Worm (Caenorhabditis elegans) whole organism, mixed stage, embryonic: Measurements from ENCODE around the gene cul-3.

ENCODE experiments used
- blmp-1 ChIP-seq: fragments of 150-350 bp; optimal IDR thresholded peaks from 2 replicates; lab custom pipeline; 2014; ENCODE audit warnings: missing biosample characterization, missing genetic modification characterization
- ces-1 ChIP-seq: fragments of 150-350 bp; optimal IDR thresholded peaks from 2 replicates; lab custom pipeline; 2014; ENCODE audit warnings: missing biosample characterization, missing genetic modification reagents, missing genetic modification characterization
- elt-1 ChIP-seq: sonication (generic microtip); optimal IDR thresholded peaks from 2 replicates; lab custom pipeline; 2017; ENCODE audit warnings: missing genetic modification characterization, mild to moderate bottlenecking, missing compliant biosample characterization, antibody characterized with exemption, moderate library complexity, borderline replicate concordance; ENCODE audit not compliant: insufficient read depth
- mep-1 ChIP-seq: fragments of 150-350 bp; optimal IDR thresholded peaks from 2 replicates; lab custom pipeline; 2017; ENCODE audit warnings: missing biosample characterization, missing genetic modification reagents, missing genetic modification characterization, inconsistent platforms
- nhr-12 ChIP-seq: fragments of 150-350 bp; optimal IDR thresholded peaks from 2 replicates; lab custom pipeline; 2014; ENCODE audit warnings: missing biosample characterization, missing genetic modification characterization
- nhr-237 ChIP-seq: fragments of 150-350 bp; optimal IDR thresholded peaks from 2 replicates; lab custom pipeline; 2014; ENCODE audit warnings: missing biosample characterization, missing genetic modification characterization
- nhr-76 ChIP-seq: sonication (generic microtip); optimal IDR thresholded peaks from 2 replicates; lab custom pipeline; 2017; ENCODE audit warnings: missing biosample characterization, missing genetic modification characterization
- pha-4 ChIP-seq: fragments of 150-350 bp; optimal IDR thresholded peaks from 2 replicates; lab custom pipeline; 2018; ENCODE audit warnings: missing biosample characterization, missing genetic modification reagents, missing genetic modification characterization
- snpc-4 ChIP-seq: fragments of 150-350 bp; optimal IDR thresholded peaks from 2 replicates; lab custom pipeline; 2014; ENCODE audit warnings: missing biosample characterization, missing genetic modification characterization

DNA sequence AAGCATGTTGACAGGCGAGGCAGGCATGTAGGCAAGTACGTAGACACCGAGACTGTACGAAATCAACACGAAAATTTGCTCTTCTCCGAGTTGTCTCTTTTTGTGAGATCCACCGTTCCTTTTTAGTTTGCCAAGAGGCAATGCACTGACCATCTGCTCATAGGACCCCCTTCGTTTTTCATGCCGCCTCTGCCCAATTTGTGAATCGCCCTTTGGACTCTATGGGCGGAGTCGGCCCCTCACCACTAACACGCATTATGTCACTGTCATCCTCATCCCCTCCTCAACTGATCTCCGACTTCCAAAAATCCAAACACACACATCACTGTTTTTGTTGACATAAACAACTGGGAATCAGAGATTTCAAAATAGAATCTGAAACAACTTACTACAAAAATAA lies 23.4 kb upstream of the cul-3 start:
- TF ChIP-seq ces-1 (GFP tag; lab: Kevin White, UChicago): no peak
- TF ChIP-seq pha-4 (tag; lab: Kevin White, UChicago): no peak
- TF ChIP-seq blmp-1 (tag; lab: Kevin White, UChicago): no peak
- no peak for TF ChIP-seq mep-1 (tag; lab: Kevin White, UChicago)
- TF ChIP-seq nhr-12 (tag; lab: Kevin White, UChicago): no peak
- TF ChIP-seq nhr-76 (tag; lab: Kevin White, UChicago): no peak
- no peak for TF ChIP-seq nhr-237 (tag; lab: Kevin White, UChicago)
- TF ChIP-seq snpc-4 (tag; lab: Kevin White, UChicago): no peak
- TF ChIP-seq elt-1 (tag; lab: Kevin White, UChicago): no peak
